Worm (Caenorhabditis elegans) whole organism, young adult: ENCODE results near the gene mtm-3.

Source experiments
- C06A6.2 ChIP-seq: fragments of 200-800 bp; sonication (Bioruptor generic); conservative IDR thresholded peaks from 2 replicates; pipeline ENCODE4 v1.3.6; 2022; ENCODE audit warnings: missing genetic modification characterization, missing compliant biosample characterization
- F39B2.1 ChIP-seq: fragments of 200-800 bp; sonication (Bioruptor generic); IDR thresholded peaks from 2 replicates; pipeline ENCODE4 v1.3.6; 2022; ENCODE audit warnings: missing genetic modification reagents, missing genetic modification characterization, missing compliant biosample characterization
- ceh-79 ChIP-seq: sonication (generic microtip); optimal IDR thresholded peaks from 2 replicates; lab custom pipeline; 2017; ENCODE audit warnings: mild to moderate bottlenecking, missing genetic modification characterization, missing compliant biosample characterization
- ceh-91 ChIP-seq: fragments of 200-800 bp; sonication (Bioruptor generic); IDR thresholded peaks from 2 replicates; pipeline ENCODE4 v1.3.6; 2022; ENCODE audit warnings: missing genetic modification reagents, missing genetic modification characterization, missing compliant biosample characterization
- dox-1 ChIP-seq: fragments of 200-800 bp; sonication (Bioruptor generic); IDR thresholded peaks from 2 replicates; pipeline ENCODE4 v1.3.6; 2022; ENCODE audit warnings: missing genetic modification reagents, missing genetic modification characterization, missing compliant biosample characterization
- ekl-4 ChIP-seq: fragments of 200-800 bp; sonication (Bioruptor generic); IDR thresholded peaks from 2 replicates; pipeline ENCODE4 v1.3.6; 2022; ENCODE audit warnings: missing genetic modification reagents, missing genetic modification characterization, missing compliant biosample characterization
- ets-4 ChIP-seq: fragments of 200-800 bp; sonication (Bioruptor generic); optimal IDR thresholded peaks from 2 replicates; lab custom pipeline; 2018; ENCODE audit warnings: mild to moderate bottlenecking, missing genetic modification characterization, missing compliant biosample characterization
- nfya-2 ChIP-seq: fragments of 200-800 bp; sonication (Bioruptor generic); IDR thresholded peaks from 2 replicates; pipeline ENCODE4 v1.3.6; 2022; ENCODE audit warnings: missing genetic modification reagents, missing genetic modification characterization, missing compliant biosample characterization
- nhr-27 ChIP-seq: fragments of 200-800 bp; sonication (Bioruptor generic); optimal IDR thresholded peaks from 2 replicates; lab custom pipeline; 2018; ENCODE audit warnings: mild to moderate bottlenecking, missing genetic modification characterization, moderate library complexity, missing compliant biosample characterization
- sea-2 ChIP-seq: fragments of 200-800 bp; sonication (Bioruptor generic); IDR thresholded peaks from 2 replicates; pipeline ENCODE4 v1.3.6; 2022; ENCODE audit warnings: missing genetic modification characterization, missing compliant biosample characterization
- snpc-3.4 ChIP-seq: sonication (generic microtip); optimal IDR thresholded peaks from 2 replicates; lab custom pipeline; 2017; ENCODE audit warnings: missing genetic modification characterization, mild to moderate bottlenecking, missing compliant biosample characterization, antibody characterized with exemption, moderate library complexity, missing genotype, missing genetic modification reagents
- somi-1 ChIP-seq: fragments of 200-800 bp; sonication (Bioruptor generic); optimal IDR thresholded peaks from 2 replicates; lab custom pipeline; 2018; ENCODE audit warnings: mild to moderate bottlenecking, missing genetic modification characterization, missing compliant biosample characterization
- unc-62 ChIP-seq: fragments of 150-350 bp; optimal IDR thresholded peaks from 2 replicates; lab custom pipeline; 2014; ENCODE audit warnings: missing biosample characterization, missing genetic modification reagents, missing genetic modification characterization
- ztf-28 ChIP-seq: fragments of 200-800 bp; sonication (Bioruptor generic); IDR thresholded peaks from 2 replicates; pipeline ENCODE4 v1.3.6; 2022; ENCODE audit warnings: missing genetic modification reagents, missing genetic modification characterization, missing compliant biosample characterization

DNA sequence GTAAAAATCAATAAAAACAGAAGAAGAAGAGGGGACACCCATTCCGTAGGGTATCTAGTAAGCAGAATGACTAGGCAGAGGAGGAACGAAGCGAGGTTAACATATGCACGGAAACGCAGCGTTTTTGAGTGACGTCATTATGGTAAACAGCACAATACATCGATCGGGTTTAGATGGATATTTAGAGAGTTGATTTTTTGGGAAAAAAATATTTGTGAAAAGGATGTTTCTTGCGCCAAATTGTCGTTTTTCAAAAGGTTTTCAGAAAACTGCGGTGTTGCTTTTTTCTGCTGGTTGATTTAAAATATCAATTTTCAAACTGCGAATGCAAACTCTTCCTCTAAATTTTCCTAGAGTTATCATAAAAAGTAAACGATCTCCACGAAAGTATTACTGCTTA, 31.1 kb upstream of the mtm-3 start, which contains the start of gene C36A4.10:
- no peak for TF ChIP-seq dox-1 (GFP tag; lab: Robert Waterston, UW)
- TF ChIP-seq ekl-4 (GFP tag; lab: Robert Waterston, UW) = no peak
- no peak for TF ChIP-seq ztf-28 (GFP tag; lab: Robert Waterston, UW)
- no peak for TF ChIP-seq nhr-27 (tag; lab: Kevin White, UChicago)
- TF ChIP-seq ceh-79 (tag; lab: Kevin White, UChicago) = no peak
- no peak for TF ChIP-seq ets-4 (GFP tag; lab: Kevin White, UChicago)
- no peak for TF ChIP-seq C06A6.2 (GFP tag; lab: Robert Waterston, UW)
- no peak for TF ChIP-seq sea-2 (GFP tag; lab: Robert Waterston, UW)
- TF ChIP-seq unc-62 (GFP tag; lab: Kevin White, UChicago) = no peak
- no peak for TF ChIP-seq somi-1 (GFP tag; lab: Kevin White, UChicago)
- no peak for TF ChIP-seq snpc-3.4 (tag; lab: Kevin White, UChicago)
- no peak for TF ChIP-seq nfya-2 (GFP tag; lab: Robert Waterston, UW)
- no peak for TF ChIP-seq F39B2.1
- TF ChIP-seq ceh-91 (GFP tag; lab: Robert Waterston, UW) = no peak
